Worm (Caenorhabditis elegans): ENCODE data around the gene srbc-31.

DNA sequence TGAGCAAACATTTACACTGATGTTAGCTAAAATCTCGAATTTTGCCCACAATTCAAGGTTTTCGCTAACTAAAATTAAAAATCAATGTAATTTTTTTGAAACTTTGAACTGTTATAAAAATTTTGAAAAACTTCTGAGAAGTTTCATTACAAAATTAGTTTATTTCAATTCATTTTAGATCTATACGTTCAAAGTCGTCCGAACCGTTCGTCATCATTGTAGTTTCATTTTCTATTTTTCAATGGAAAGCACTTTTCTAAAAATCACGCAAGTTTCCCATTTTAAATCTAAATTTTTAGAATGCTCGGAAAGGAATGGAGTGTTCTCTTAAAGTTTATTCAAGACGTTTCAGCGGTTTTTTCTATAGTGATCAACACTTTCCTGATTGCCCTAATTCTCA lies 32.5 kb upstream of the srbc-31 start, which contains the start of gene str-228:
- TF ChIP-seq tbx-2 (tag; optimal IDR thresholded peaks at IDR 0.05) (no peak), pqm-1 (tag; optimal IDR thresholded peaks at IDR 0.05) (no peak), ceh-48 (tag; optimal IDR thresholded peaks at IDR 0.05) (no peak)
